Fruit fly (Drosophila melanogaster): ENCODE measurements around the gene CG4367.

Gene CG4367

DNA sequence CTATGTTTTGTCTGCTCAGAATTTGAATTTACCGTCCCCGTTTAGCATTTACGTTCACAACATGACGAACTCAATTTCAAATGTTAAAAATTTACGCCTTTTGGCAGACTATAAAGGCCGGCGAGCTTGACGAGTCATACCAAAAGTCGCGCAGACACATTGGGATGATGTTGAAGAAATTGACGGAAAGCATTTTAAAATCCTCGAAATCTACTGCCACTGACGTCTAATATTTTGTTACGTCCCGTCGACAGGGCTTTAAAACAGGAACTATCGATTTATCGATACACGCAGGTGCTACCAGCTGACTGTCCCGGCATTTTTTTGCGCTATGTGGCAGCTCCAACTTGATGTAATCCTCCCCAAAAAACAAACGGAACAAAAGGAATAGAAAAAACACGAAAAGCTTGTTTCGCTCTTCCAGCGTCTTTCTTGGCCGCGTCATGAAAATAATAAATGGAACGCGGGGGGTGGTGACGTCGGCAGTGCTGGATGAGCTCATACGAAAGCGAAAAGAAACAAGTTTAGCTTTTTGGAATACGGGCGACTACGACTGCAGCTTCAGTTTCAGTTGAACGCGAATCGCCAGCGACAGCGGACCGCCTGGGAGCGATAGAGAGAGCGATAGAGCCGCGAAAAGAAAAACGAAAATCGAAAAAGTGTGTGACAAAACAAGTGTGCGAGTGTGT, 4.3 kb upstream of the CG4367 start, which contains the start of gene Orp8 (continued):
- TF ChIP-seq bcd (GFP tag; optimal IDR thresholded peaks at IDR 0.05) (peak; percentile 19), Hr51 (GFP tag; optimal IDR thresholded peaks at IDR 0.05) (no peak), ab (GFP tag; optimal IDR thresholded peaks at IDR 0.05) (no peak), ro (GFP tag; IDR thresholded peaks at IDR 0.05) (no peak), grau (tag; optimal IDR thresholded peaks at IDR 0.05) (peak; percentile 12), CG16813 (GFP tag; IDR thresholded peaks at IDR 0.05; ENCODE audit: partially characterized antibody) (no peak)

dm6 chr3R:20307487-20307971, 2.8 kb upstream of the CG4367 start, which contains the start of gene CG4362:
Gene CG4362, minus strand, starts transcription at chr3R:20307537.
- TF ChIP-seq fu2 (GFP tag; optimal IDR thresholded peaks at IDR 0.05) (no peak), tio (GFP tag; optimal IDR thresholded peaks at IDR 0.05) (no peak), CG34376 (GFP tag; optimal IDR thresholded peaks at IDR 0.05) (peak; percentile 84), CG18764 (GFP tag; optimal IDR thresholded peaks at IDR 0.05) (no peak), CG11560 (tag; IDR thresholded peaks at IDR 0.05) (no peak), sisA (GFP tag; IDR thresholded peaks at IDR 0.05) (no peak), B-H1 (GFP tag; IDR thresholded peaks at IDR 0.05) (no peak), CG6654 (GFP tag; optimal IDR thresholded peaks at IDR 0.05) (no peak), Doc2 (GFP tag; IDR thresholded peaks at IDR 0.05) (no peak), unc-4 (GFP tag; IDR thresholded peaks at IDR 0.05; ENCODE audit: partially characterized antibody) (no peak), Optix (GFP tag; IDR thresholded peaks at IDR 0.05) (no peak), CG15479 (GFP tag; optimal IDR thresholded peaks at IDR 0.05) (peak; percentile 37), E2f2 (GFP tag; IDR thresholded peaks at IDR 0.05) (no peak), CG7372 (GFP tag; IDR thresholded peaks at IDR 0.05) (no peak), caup (GFP tag; optimal IDR thresholded peaks at IDR 0.05; ENCODE audit: severe bottlenecking) (no peak), jigr1 (GFP tag; IDR thresholded peaks at IDR 0.05) (no peak), CG11695 (GFP tag; IDR thresholded peaks at IDR 0.05) (no peak), run (tag; optimal IDR thresholded peaks at IDR 0.05) (no peak), CG10431 (GFP tag; optimal IDR thresholded peaks at IDR 0.05) (no peak), Fer1 (GFP tag; optimal IDR thresholded peaks at IDR 0.05) (no peak), gro (GFP tag; optimal IDR thresholded peaks at IDR 0.05) (peak; percentile 10), CG15696 (tag; optimal IDR thresholded peaks at IDR 0.05) (no peak), z (GFP tag; IDR thresholded peaks at IDR 0.05) (no peak), al (GFP tag; IDR thresholded peaks at IDR 0.05) (no peak), CG11456 (GFP tag; IDR thresholded peaks at IDR 0.05) (no peak), wdn (GFP tag; IDR thresholded peaks at IDR 0.05) (no peak), her (GFP tag; optimal IDR thresholded peaks at IDR 0.05) (no peak), CG34224 (GFP tag; IDR thresholded peaks at IDR 0.05; ENCODE audit: partially characterized antibody) (no peak), CG10267 (tag; optimal IDR thresholded peaks at IDR 0.05) (no peak), CTCF (GFP tag; optimal IDR thresholded peaks at IDR 0.05) (no peak), grau (tag; optimal IDR thresholded peaks at IDR 0.05) (no peak), gcm2 (GFP tag; optimal IDR thresholded peaks at IDR 0.05) (no peak), CG31388 (GFP tag; optimal IDR thresholded peaks at IDR 0.05) (no peak), CG17829 (tag; optimal IDR thresholded peaks at IDR 0.05) (no peak), CG31441 (GFP tag; IDR thresholded peaks at IDR 0.05) (no peak), Hand (GFP tag; optimal IDR thresholded peaks at IDR 0.05) (no peak), Nf-YB (GFP tag; optimal IDR thresholded peaks at IDR 0.05) (no peak), CG5245 (GFP tag; optimal IDR thresholded peaks at IDR 0.05) (no peak), Taf1 (GFP tag; IDR thresholded peaks at IDR 0.05) (no peak), vnd (GFP tag; IDR thresholded peaks at IDR 0.05; ENCODE audit: partially characterized antibody) (0 out of 3 replicates have a peak, but pooled peaks have one; percentile 28), CG32532 (GFP tag; IDR thresholded peaks at IDR 0.05) (0 out of 2 replicates have a peak, but pooled peaks have one; percentile 11), crc (GFP tag; optimal IDR thresholded peaks at IDR 0.05) (no peak), slbo (GFP tag; IDR thresholded peaks at IDR 0.05) (no peak), HLH54F (GFP tag; optimal IDR thresholded peaks at IDR 0.05) (no peak)
